Fruit fly (Drosophila melanogaster) whole organism, adult: ENCODE data around the gene Mad.

Experiments used
- CG11617 ChIP-seq: fragments of 200-800 bp; sonication (Bioruptor generic); optimal IDR thresholded peaks from 2 replicates; lab custom pipeline; 2017; ENCODE audit warnings: mild to moderate bottlenecking, missing biosample characterization, missing genetic modification reagents, missing genetic modification characterization
- CG14711 ChIP-seq: fragments of 200-800 bp; sonication (Bioruptor generic); optimal IDR thresholded peaks from 2 replicates; lab custom pipeline; 2018; ENCODE audit warnings: missing biosample characterization, mild to moderate bottlenecking, missing genetic modification characterization, moderate library complexity
- CG1620 ChIP-seq: fragments of 200-800 bp; sonication (Bioruptor generic); optimal IDR thresholded peaks from 2 replicates; lab custom pipeline; 2016; ENCODE audit warnings: missing biosample characterization, missing genetic modification characterization
- CG5204 ChIP-seq: fragments of 200-800 bp; sonication (Bioruptor generic); optimal IDR thresholded peaks from 2 replicates; lab custom pipeline; 2016; ENCODE audit warnings: missing biosample characterization, missing genetic modification characterization
- CG7045 ChIP-seq: fragments of 200-800 bp; sonication (Bioruptor generic); optimal IDR thresholded peaks from 2 replicates; lab custom pipeline; 2017; ENCODE audit warnings: missing biosample characterization, mild to moderate bottlenecking, missing genetic modification characterization
- Crg-1 ChIP-seq: fragments of 200-800 bp; sonication (Bioruptor generic); optimal IDR thresholded peaks from 2 replicates; lab custom pipeline; 2016; ENCODE audit warnings: missing biosample characterization, missing genetic modification characterization
- Hr96 ChIP-seq: fragments of 200-800 bp; sonication (Bioruptor generic); optimal IDR thresholded peaks from 2 replicates; lab custom pipeline; 2016; ENCODE audit warnings: missing biosample characterization, missing genetic modification characterization
- Mnt ChIP-seq: fragments of 200-800 bp; sonication (Bioruptor generic); optimal IDR thresholded peaks from 2 replicates; lab custom pipeline; 2016; ENCODE audit warnings: missing biosample characterization, mild to moderate bottlenecking, missing genetic modification characterization
- bab1 ChIP-seq: fragments of 200-800 bp; sonication (Bioruptor generic); optimal IDR thresholded peaks from 3 replicates; lab custom pipeline; 2019; ENCODE audit warnings: missing biosample characterization, mild to moderate bottlenecking, missing genetic modification characterization, moderate library complexity
- cic ChIP-seq: fragments of 200-800 bp; sonication (Bioruptor generic); optimal IDR thresholded peaks from 2 replicates; lab custom pipeline; 2017; ENCODE audit warnings: missing biosample characterization, mild to moderate bottlenecking, missing genetic modification characterization, moderate library complexity
- cnc ChIP-seq, 2 experiments: fragments of >200 bp; optimal IDR thresholded peaks; 2 replicates each; lab custom pipeline; 2017
- kay ChIP-seq: fragments of 200-800 bp; sonication (Bioruptor generic); peaks from one replicate; lab custom pipeline; 2016; ENCODE audit warnings: missing biosample characterization, missing genetic modification characterization, borderline replicate concordance
- ovo ChIP-seq: fragments of 200-800 bp; sonication (Bioruptor generic); optimal IDR thresholded peaks from 2 replicates; lab custom pipeline; 2016; ENCODE audit warnings: missing biosample characterization, missing genetic modification characterization
- tj ChIP-seq: fragments of 200-800 bp; sonication (Bioruptor generic); optimal IDR thresholded peaks from 3 replicates; lab custom pipeline; 2017; ENCODE audit warnings: missing biosample characterization, mild to moderate bottlenecking, missing genetic modification characterization, moderate library complexity

dm6 chr2L:3109372-3109771, 50.1 kb downstream of the Mad start, which contains the start of gene PpD6:
- no peak for TF ChIP-seq tj (GFP tag; lab: Kevin White, UChicago)
- TF ChIP-seq Crg-1 (GFP tag; lab: Kevin White, UChicago), result no peak
- TF ChIP-seq bab1 (GFP tag; lab: Kevin White, UChicago), result no peak
- no peak for TF ChIP-seq kay (GFP tag; lab: Kevin White, UChicago)
- no peak for TF ChIP-seq CG5204 (GFP tag; lab: Kevin White, UChicago)
- no peak for TF ChIP-seq CG7045 (GFP tag; lab: Kevin White, UChicago)
- no peak for TF ChIP-seq cic (GFP tag; lab: Kevin White, UChicago)
- no peak for TF ChIP-seq CG11617
- no peak for TF ChIP-seq CG14711 (tag; lab: Kevin White, UChicago)
- TF ChIP-seq ovo (GFP tag; lab: Kevin White, UChicago), result no peak
- no peak for TF ChIP-seq CG1620 (GFP tag; lab: Kevin White, UChicago)
- no peak for TF ChIP-seq Hr96 (GFP tag; lab: Kevin White, UChicago)
- TF ChIP-seq cnc (optimal IDR thresholded peaks at IDR 0.05; lab: Kevin White, UChicago), result no peak
- no peak for TF ChIP-seq Mnt
